Fruit fly (Drosophila melanogaster) whole organism, embryonic: ENCODE results near the gene CkIIalpha-i3.

Experiments
- Aef1 ChIP-seq: fragments of 200-800 bp; sonication (Bioruptor generic); IDR thresholded peaks from 3 replicates; pipeline ENCODE4 v1.3.6; 2022; ENCODE audit warnings: missing biosample characterization, missing genetic modification characterization
- Awh ChIP-seq: fragments of 200-800 bp; sonication (Bioruptor generic); IDR thresholded peaks from 2 replicates; pipeline ENCODE4, ENCODE4 v1.3.6; 2022; ENCODE audit warnings: missing biosample characterization, missing genetic modification characterization
- CG11398 ChIP-seq: fragments of 200-800 bp; sonication (Bioruptor generic); optimal IDR thresholded peaks from 2 replicates; lab custom pipeline; 2016; ENCODE audit warnings: missing biosample characterization, missing genetic modification characterization
- CG12071 ChIP-seq: fragments of 200-800 bp; sonication (Bioruptor generic); optimal IDR thresholded peaks from 3 replicates; lab custom pipeline; 2018; ENCODE audit warnings: missing biosample characterization, mild to moderate bottlenecking, missing genetic modification characterization
- CG12942 ChIP-seq: fragments of 200-800 bp; sonication (Bioruptor generic); optimal IDR thresholded peaks from 3 replicates; lab custom pipeline; 2016; ENCODE audit warnings: missing biosample characterization, missing genetic modification characterization
- CG13287 ChIP-seq: fragments of 200-800 bp; sonication (Bioruptor generic); IDR thresholded peaks from 2 replicates; pipeline ENCODE4 v1.3.6; 2022; ENCODE audit warnings: missing biosample characterization, missing genetic modification characterization; ENCODE audit not compliant: partially characterized antibody
- CG14710 ChIP-seq: fragments of 200-800 bp; sonication (Bioruptor generic); optimal IDR thresholded peaks from 3 replicates; lab custom pipeline; 2019; ENCODE audit warnings: missing biosample characterization, mild to moderate bottlenecking, missing genetic modification characterization, moderate library complexity
- CG15514 ChIP-seq: fragments of 200-800 bp; sonication (Bioruptor generic); optimal IDR thresholded peaks from 3 replicates; lab custom pipeline; 2017; ENCODE audit warnings: missing biosample characterization, missing genetic modification characterization, mild to moderate bottlenecking, moderate library complexity, missing genetic modification reagents
- CG17328 ChIP-seq: fragments of 200-800 bp; sonication (Bioruptor generic); IDR thresholded peaks from 2 replicates; pipeline ENCODE4 v1.3.6; 2022; ENCODE audit warnings: missing biosample characterization, missing genetic modification characterization
- CG17912 ChIP-seq: fragments of 200-800 bp; sonication (Bioruptor generic); optimal IDR thresholded peaks from 2 replicates; lab custom pipeline; 2018; ENCODE audit warnings: missing biosample characterization, mild to moderate bottlenecking, missing genetic modification characterization
- CG1832 ChIP-seq: fragments of 200-800 bp; sonication (Bioruptor generic); optimal IDR thresholded peaks from 2 replicates; lab custom pipeline; 2017; ENCODE audit warnings: missing biosample characterization, mild to moderate bottlenecking, missing genetic modification characterization, inconsistent platforms
- CG2120 ChIP-seq: fragments of 200-800 bp; sonication (Bioruptor generic); optimal IDR thresholded peaks from 3 replicates; lab custom pipeline; 2016; ENCODE audit warnings: missing biosample characterization, missing genetic modification characterization
- CG3065 ChIP-seq: fragments of 200-800 bp; sonication (Bioruptor generic); optimal IDR thresholded peaks from 2 replicates; lab custom pipeline; 2016; ENCODE audit warnings: missing biosample characterization, missing genetic modification characterization
- CG32767 ChIP-seq: fragments of 200-800 bp; sonication (Bioruptor generic); IDR thresholded peaks from 2 replicates; pipeline ENCODE4 v1.3.6; 2022; ENCODE audit warnings: missing biosample characterization, missing genetic modification characterization
- CG34224 ChIP-seq: fragments of 200-800 bp; sonication (Bioruptor generic); IDR thresholded peaks from 3 replicates; pipeline ENCODE4 v1.3.6; 2022; ENCODE audit warnings: missing biosample characterization, missing genetic modification characterization; ENCODE audit not compliant: partially characterized antibody
- CG34376 ChIP-seq: fragments of 200-800 bp; sonication (Bioruptor generic); optimal IDR thresholded peaks from 2 replicates; lab custom pipeline; 2018; ENCODE audit warnings: missing biosample characterization, mild to moderate bottlenecking, missing genetic modification characterization
- CG3726 ChIP-seq: fragments of 200-800 bp; sonication (Bioruptor generic); IDR thresholded peaks from 3 replicates; pipeline ENCODE4, ENCODE4 v1.3.6; 2022; ENCODE audit warnings: missing biosample characterization, missing genetic modification characterization
- CG3838 ChIP-seq: fragments of 200-800 bp; sonication (Bioruptor generic); optimal IDR thresholded peaks from 3 replicates; lab custom pipeline; 2016; ENCODE audit warnings: missing biosample characterization, missing genetic modification characterization
- CG42726 ChIP-seq: fragments of 200-800 bp; sonication (Bioruptor generic); IDR thresholded peaks from 2 replicates; pipeline ENCODE4 v1.3.6; 2022; ENCODE audit warnings: missing biosample characterization, missing genetic modification characterization; ENCODE audit not compliant: partially characterized antibody
- CG6791 ChIP-seq: fragments of 200-800 bp; sonication (Bioruptor generic); IDR thresholded peaks from 3 replicates; pipeline ENCODE4 v1.3.6; 2022; ENCODE audit warnings: missing biosample characterization, missing genetic modification characterization; ENCODE audit not compliant: partially characterized antibody
- D19A ChIP-seq: fragments of 200-800 bp; optimal IDR thresholded peaks from 3 replicates; lab custom pipeline; 2019; ENCODE audit warnings: missing biosample characterization, mild to moderate bottlenecking, missing genetic modification characterization, moderate library complexity
- Dip3 ChIP-seq: fragments of 200-800 bp; sonication (Bioruptor generic); optimal IDR thresholded peaks from 3 replicates; lab custom pipeline; 2016; ENCODE audit warnings: missing biosample characterization, missing genetic modification characterization
- Dp ChIP-seq: fragments of 200-800 bp; sonication (Bioruptor generic); optimal IDR thresholded peaks from 2 replicates; lab custom pipeline; 2018; ENCODE audit warnings: missing biosample characterization, mild to moderate bottlenecking, missing genetic modification characterization, moderate library complexity
- Elba2 ChIP-seq: fragments of 200-800 bp; sonication (Bioruptor generic); optimal IDR thresholded peaks from 3 replicates; lab custom pipeline; 2016; ENCODE audit warnings: missing biosample characterization, missing genetic modification characterization
- Ets97D ChIP-seq: fragments of 200-800 bp; sonication (Bioruptor generic); optimal IDR thresholded peaks from 3 replicates; lab custom pipeline; 2016; ENCODE audit warnings: missing biosample characterization, missing genetic modification characterization
- GATAe ChIP-seq: fragments of 200-800 bp; sonication (Bioruptor generic); conservative IDR thresholded peaks from 2 replicates; pipeline ENCODE4 v1.3.6; 2022; ENCODE audit warnings: missing biosample characterization, missing genetic modification characterization
- Hr78 ChIP-seq, 2 experiments: fragments of 200-800 bp in 1 of 2; fragments of >200 bp in 1 of 2; sonication (Bioruptor generic) in 1 of 2; optimal IDR thresholded peaks; 2 replicates each; lab custom pipeline; 2017 to 2019; ENCODE audit warnings: missing biosample characterization in 2 of 2, missing genetic modification characterization in 2 of 2, mild to moderate bottlenecking in 1 of 2, moderate library complexity in 1 of 2
- Kr ChIP-seq: fragments of 200-800 bp; sonication (Bioruptor generic); optimal IDR thresholded peaks from 2 replicates; lab custom pipeline; 2017; ENCODE audit warnings: missing biosample characterization, mild to moderate bottlenecking, missing genetic modification characterization
- Lpt ChIP-seq: fragments of >200 bp; optimal IDR thresholded peaks from 2 replicates; lab custom pipeline; 2018; ENCODE audit warnings: missing biosample characterization, missing genetic modification characterization
- NFAT ChIP-seq: fragments of 200-800 bp; sonication (Bioruptor generic); IDR thresholded peaks from 2 replicates; pipeline ENCODE4 v1.3.6; 2022; ENCODE audit warnings: missing biosample characterization, missing genetic modification characterization
- Nf-YB ChIP-seq: fragments of 200-800 bp; sonication (Bioruptor generic); optimal IDR thresholded peaks from 3 replicates; lab custom pipeline; 2019; ENCODE audit warnings: missing biosample characterization, mild to moderate bottlenecking, missing genetic modification characterization, moderate library complexity
- Nf-YC ChIP-seq: fragments of 200-800 bp; optimal IDR thresholded peaks from 3 replicates; lab custom pipeline; 2019; ENCODE audit warnings: missing biosample characterization, mild to moderate bottlenecking, missing genetic modification characterization, moderate library complexity
- Six4 ChIP-seq: fragments of 200-800 bp; sonication (Bioruptor generic); optimal IDR thresholded peaks from 2 replicates; lab custom pipeline; 2016; ENCODE audit warnings: missing biosample characterization, missing genetic modification characterization
- Sry-β ChIP-seq: fragments of 200-800 bp; sonication (Bioruptor generic); optimal IDR thresholded peaks from 2 replicates; lab custom pipeline; 2018; ENCODE audit warnings: missing biosample characterization, mild to moderate bottlenecking, missing genetic modification characterization, moderate library complexity
- bbx ChIP-seq: fragments of 200-800 bp; sonication (Bioruptor generic); IDR thresholded peaks from 2 replicates; pipeline ENCODE4 v1.3.6; 2022; ENCODE audit warnings: missing biosample characterization, missing genetic modification characterization; ENCODE audit not compliant: partially characterized antibody
- chinmo ChIP-seq: fragments of 200-800 bp; sonication (Bioruptor generic); IDR thresholded peaks from 4 replicates; pipeline ENCODE4 v1.3.6; 2022; ENCODE audit warnings: missing biosample characterization, missing genetic modification characterization; ENCODE audit not compliant: partially characterized antibody
- crp ChIP-seq, 2 experiments: fragments of 200-800 bp; sonication (Bioruptor generic); optimal IDR thresholded peaks; 2 replicates in 1 of 2; 3 replicates in 1 of 2; lab custom pipeline; 2017; ENCODE audit warnings: missing biosample characterization in 2 of 2, missing genetic modification characterization in 2 of 2, mild to moderate bottlenecking in 1 of 2, moderate library complexity in 1 of 2
- dan ChIP-seq: fragments of 200-800 bp; sonication (Bioruptor generic); IDR thresholded peaks from 2 replicates; pipeline ENCODE4 v1.3.6; 2022; ENCODE audit warnings: missing biosample characterization, missing genetic modification characterization
- ewg ChIP-seq: fragments of 200-800 bp; sonication (Bioruptor generic); optimal IDR thresholded peaks from 3 replicates; lab custom pipeline; 2017; ENCODE audit warnings: mild to moderate bottlenecking, missing biosample characterization, missing genetic modification reagents, missing genetic modification characterization
- insv ChIP-seq, 2 experiments: fragments of 200-800 bp; sonication (Bioruptor generic); optimal IDR thresholded peaks; 3 replicates each; lab custom pipeline; 2016 to 2018; ENCODE audit warnings: missing biosample characterization in 2 of 2, missing genetic modification characterization in 2 of 2
- jigr1 ChIP-seq: fragments of 200-800 bp; sonication (Bioruptor generic); IDR thresholded peaks from 3 replicates; pipeline ENCODE4 v1.3.6; 2022; ENCODE audit warnings: missing biosample characterization, missing genetic modification characterization
- kay ChIP-seq: fragments of 200-800 bp; sonication (Bioruptor generic); optimal IDR thresholded peaks from 2 replicates; lab custom pipeline; 2016; ENCODE audit warnings: missing biosample characterization, missing genetic modification characterization
- kni ChIP-seq: fragments of 200-800 bp; sonication (Bioruptor generic); optimal IDR thresholded peaks from 3 replicates; lab custom pipeline; 2017; ENCODE audit warnings: mild to moderate bottlenecking, missing biosample characterization, missing genetic modification reagents, missing genetic modification characterization
- nom ChIP-seq: fragments of 200-800 bp; sonication (Bioruptor generic); optimal IDR thresholded peaks from 2 replicates; lab custom pipeline; 2017; ENCODE audit warnings: missing biosample characterization, missing genetic modification characterization, mild to moderate bottlenecking, moderate library complexity, missing genetic modification reagents
- peb ChIP-seq: fragments of 200-800 bp; sonication (Bioruptor generic); IDR thresholded peaks from 2 replicates; pipeline ENCODE4 v1.3.6; 2022; ENCODE audit warnings: missing biosample characterization, missing genetic modification characterization
- sim ChIP-seq: fragments of 200-800 bp; sonication (Bioruptor generic); IDR thresholded peaks from 2 replicates; pipeline ENCODE4 v1.3.6; 2022; ENCODE audit warnings: missing biosample characterization, missing genetic modification characterization
- slou ChIP-seq: fragments of 200-800 bp; sonication (Bioruptor generic); optimal IDR thresholded peaks from 3 replicates; lab custom pipeline; 2016; ENCODE audit warnings: missing biosample characterization, missing genetic modification characterization
- trem ChIP-seq: fragments of 200-800 bp; optimal IDR thresholded peaks from 3 replicates; lab custom pipeline; 2019; ENCODE audit warnings: missing biosample characterization, mild to moderate bottlenecking, missing genetic modification characterization, moderate library complexity
- zen2 ChIP-seq: fragments of 200-800 bp; sonication (Bioruptor generic); IDR thresholded peaks from 3 replicates; pipeline ENCODE4 v1.3.6; 2022; ENCODE audit warnings: missing biosample characterization, missing genetic modification characterization; ENCODE audit not compliant: partially characterized antibody

The CkIIalpha-i3 gene

dm6 chr3L:685441-685804 lies 25.0 kb downstream of the CkIIalpha-i3 start, which contains the start of gene ebd1 (continued):
- no peak for TF ChIP-seq CG3838 (GFP tag; lab: Kevin White, UChicago)
- TF ChIP-seq jigr1 (GFP tag; lab: Robert Waterston, UW) = no peak
- 0 out of 3 replicates have a peak, but pooled peaks have one; percentile 4 for TF ChIP-seq Aef1 (GFP tag; lab: Robert Waterston, UW)
- 0 out of 3 replicates have a peak, but pooled peaks have one; percentile 6 for TF ChIP-seq zen2
- TF ChIP-seq CG32767 (GFP tag; lab: Robert Waterston, UW) = no peak
- peak; percentile 2 for TF ChIP-seq CG34376
- peak; percentile 80 for TF ChIP-seq CG1832 (GFP tag; lab: Kevin White, UChicago)
- TF ChIP-seq CG3065 (GFP tag; lab: Kevin White, UChicago) = no peak
- TF ChIP-seq Awh (GFP tag; lab: Robert Waterston, UW) = no peak
- no peak for TF ChIP-seq Dip3
- no peak for TF ChIP-seq Lpt (GFP tag; lab: Kevin White, UChicago)
- no peak for TF ChIP-seq NFAT (GFP tag; lab: Robert Waterston, UW)
- peak; percentile 8 for TF ChIP-seq Nf-YB (GFP tag; lab: Kevin White, UChicago)
- TF ChIP-seq CG11398 (GFP tag; lab: Kevin White, UChicago) = no peak
- peak; percentile 20 for TF ChIP-seq Nf-YC (tag; lab: Kevin White, UChicago)
- 0 out of 2 replicates have a peak, but pooled peaks have one; percentile 8 for TF ChIP-seq bbx (GFP tag; lab: Robert Waterston, UW)
- TF ChIP-seq CG12942 (GFP tag; lab: Kevin White, UChicago) = no peak
- TF ChIP-seq Sry-β (GFP tag; lab: Kevin White, UChicago) = no peak
- no peak for TF ChIP-seq dan (GFP tag; lab: Robert Waterston, UW)
- 0 out of 2 replicates have a peak, but pooled peaks have one; percentile 5 for TF ChIP-seq CG17328 (GFP tag; lab: Robert Waterston, UW)
- TF ChIP-seq Kr (GFP tag; lab: Kevin White, UChicago) = peak; percentile 35
- peak; percentile 8 for TF ChIP-seq D19A (tag; lab: Kevin White, UChicago)
- TF ChIP-seq CG34224 (GFP tag; lab: Robert Waterston, UW) = 0 out of 3 replicates have a peak, but pooled peaks have one; percentile 16
- peak in 1 of 2 experiments; percentile 68 for TF ChIP-seq insv (GFP tag; optimal IDR thresholded peaks at IDR 0.05; lab: Kevin White, UChicago)
- TF ChIP-seq kni (GFP tag; lab: Kevin White, UChicago) = peak; percentile 92
- TF ChIP-seq CG17912 (GFP tag; lab: Kevin White, UChicago) = peak; percentile 7
- peak; percentile 23 for TF ChIP-seq CG15514
- 0 out of 2 replicates have a peak, but pooled peaks have one; percentile 34 for TF ChIP-seq CG13287 (GFP tag; lab: Robert Waterston, UW)
- no peak for TF ChIP-seq kay (GFP tag; lab: Kevin White, UChicago)
- no peak for TF ChIP-seq slou (GFP tag; lab: Kevin White, UChicago)
- TF ChIP-seq CG42726 (GFP tag; lab: Robert Waterston, UW) = 0 out of 2 replicates have a peak, but pooled peaks have one; percentile 25
- no peak for TF ChIP-seq peb
- peak; percentile 51 for TF ChIP-seq nom (GFP tag; lab: Kevin White, UChicago)
- TF ChIP-seq Dp (GFP tag; lab: Kevin White, UChicago) = peak; percentile 3
- peak in 1 of 2 experiments; percentile 75 for TF ChIP-seq crp (GFP tag; optimal IDR thresholded peaks at IDR 0.05; lab: Kevin White, UChicago)
- TF ChIP-seq ewg = peak; percentile 97
- TF ChIP-seq chinmo (GFP tag; lab: Robert Waterston, UW) = 0 out of 4 replicates have a peak, but pooled peaks have one; percentile 47
- TF ChIP-seq CG12071 = peak; percentile 2
- 0 out of 2 replicates have a peak, but pooled peaks have one; percentile 7 for TF ChIP-seq GATAe
- peak; percentile 36; the same call in 1 of the 3 replicates for TF ChIP-seq CG6791
- peak; percentile 1 for TF ChIP-seq CG14710 (tag; lab: Kevin White, UChicago)
- TF ChIP-seq CG2120 (GFP tag; lab: Kevin White, UChicago) = no peak
- TF ChIP-seq Elba2 = peak; percentile 53
- TF ChIP-seq Hr78 (GFP tag; optimal IDR thresholded peaks at IDR 0.05; lab: Kevin White, UChicago) = peak in 1 of 2 experiments; percentile 79
- no peak for TF ChIP-seq Six4 (GFP tag; lab: Kevin White, UChicago)
- TF ChIP-seq sim = no peak
- TF ChIP-seq CG3726 (GFP tag; lab: Robert Waterston, UW) = no peak
- TF ChIP-seq Ets97D (GFP tag; lab: Kevin White, UChicago) = peak; percentile 74
- TF ChIP-seq trem (tag; lab: Kevin White, UChicago) = peak; percentile 39
